Fruit fly (Drosophila melanogaster): ENCODE measurements around the gene Hrb98DE.
A peak's percentile ranks its signal among the peaks of the same experiment; 100 is the strongest.

Gene Hrb98DE

dm6 chr3R:28599238-28600127, at the start of gene Hrb98DE, which contains the start of gene Noa36:
Gene Hrb98DE (plus strand): TSS chr3R:28599834.
Gene Noa36 (minus strand): TSS chr3R:28599288.
- TF ChIP-seq CG9705 (GFP tag; optimal IDR thresholded peaks at IDR 0.05) (no peak), jim (GFP tag; optimal IDR thresholded peaks at IDR 0.05) (peak; percentile 57), Sp1 (GFP tag; optimal IDR thresholded peaks at IDR 0.05) (peak; percentile 7), Abd-B (GFP tag; optimal IDR thresholded peaks at IDR 0.05) (no peak), Jra (GFP tag; optimal IDR thresholded peaks at IDR 0.05) (peak; percentile 21), Mio (GFP tag; optimal IDR thresholded peaks at IDR 0.05) (no peak), usp (GFP tag; optimal IDR thresholded peaks at IDR 0.05) (no peak), lola (GFP tag; optimal IDR thresholded peaks at IDR 0.05) (no peak), Hnf4 (GFP tag; optimal IDR thresholded peaks at IDR 0.05) (peak; percentile 9), Hr83 (GFP tag; optimal IDR thresholded peaks at IDR 0.05; ENCODE audit: poor library complexity, severe bottlenecking) (no peak), Dif (GFP tag; optimal IDR thresholded peaks at IDR 0.05; ENCODE audit: partially characterized antibody) (no peak), Vsx2 (GFP tag; optimal IDR thresholded peaks at IDR 0.05; ENCODE audit: partially characterized antibody) (no peak), dsf (GFP tag; optimal IDR thresholded peaks at IDR 0.05; ENCODE audit: borderline replicate concordance) (peak; percentile 11), sv (GFP tag; optimal IDR thresholded peaks at IDR 0.05) (no peak), dl (GFP tag; optimal IDR thresholded peaks at IDR 0.05; ENCODE audit: insufficient read depth in 1 of 2, partially characterized antibody in 2 of 2) (no peak), HLH106 (tag; optimal IDR thresholded peaks at IDR 0.05) (peak; percentile 49), Dfd (GFP tag; optimal IDR thresholded peaks at IDR 0.05) (no peak), foxo (GFP tag; optimal IDR thresholded peaks at IDR 0.05) (peak in 1 of 2 experiments; percentile 51), Myc (optimal IDR thresholded peaks at IDR 0.05) (peak; percentile 67), fru (GFP tag; optimal IDR thresholded peaks at IDR 0.05) (no peak), pan (optimal IDR thresholded peaks at IDR 0.05) (no peak), ey (GFP tag; optimal IDR thresholded peaks at IDR 0.05) (peak; percentile 11), sage (GFP tag; optimal IDR thresholded peaks at IDR 0.05) (no peak), rgr (GFP tag; optimal IDR thresholded peaks at IDR 0.05) (no peak), tai (GFP tag; optimal IDR thresholded peaks at IDR 0.05) (no peak), psq (GFP tag; optimal IDR thresholded peaks at IDR 0.05) (no peak), GATAd (GFP tag; optimal IDR thresholded peaks at IDR 0.05) (no peak), CrebA (GFP tag; optimal IDR thresholded peaks at IDR 0.05; ENCODE audit: borderline replicate concordance) (no peak), brk (GFP tag; optimal IDR thresholded peaks at IDR 0.05) (no peak), OdsH (GFP tag; optimal IDR thresholded peaks at IDR 0.05) (peak; percentile 13), Hr78 (GFP tag; optimal IDR thresholded peaks at IDR 0.05) (no peak), dmrt93B (GFP tag; optimal IDR thresholded peaks at IDR 0.05) (no peak), br (GFP tag; optimal IDR thresholded peaks at IDR 0.05) (no peak), h (GFP tag; optimal IDR thresholded peaks at IDR 0.05) (no peak), woc (GFP tag; optimal IDR thresholded peaks at IDR 0.05) (peak; percentile 44), Rel (GFP tag; optimal IDR thresholded peaks at IDR 0.05) (no peak), Rel (tag; optimal IDR thresholded peaks at IDR 0.05) (no peak), N (GFP tag; optimal IDR thresholded peaks at IDR 0.05) (no peak), CG32264 (GFP tag; optimal IDR thresholded peaks at IDR 0.05) (no peak)

- TF ChIP-seq psq (GFP tag; optimal IDR thresholded peaks at IDR 0.05) (no peak), usp (GFP tag; optimal IDR thresholded peaks at IDR 0.05) (no peak), brk (GFP tag; optimal IDR thresholded peaks at IDR 0.05) (no peak), Vsx2 (GFP tag; optimal IDR thresholded peaks at IDR 0.05; ENCODE audit: partially characterized antibody) (no peak), pan (optimal IDR thresholded peaks at IDR 0.05) (no peak), woc (GFP tag; optimal IDR thresholded peaks at IDR 0.05) (no peak), Hr78 (GFP tag; optimal IDR thresholded peaks at IDR 0.05) (no peak), Dif (GFP tag; optimal IDR thresholded peaks at IDR 0.05; ENCODE audit: partially characterized antibody) (no peak), lola (GFP tag; optimal IDR thresholded peaks at IDR 0.05) (no peak), CG32264 (GFP tag; optimal IDR thresholded peaks at IDR 0.05) (no peak), Jra (GFP tag; optimal IDR thresholded peaks at IDR 0.05) (no peak)
Observed at dm6 chr3R:28552249-28552648, 47.4 kb upstream of the Hrb98DE start.

Data from whole organism, wandering third instar larva.